Fruit fly (Drosophila melanogaster): ENCODE data around the gene PGRP-SB1.
A peak's percentile ranks its signal among the peaks of the same experiment; 100 is the strongest.

The PGRP-SB1 gene

DNA sequence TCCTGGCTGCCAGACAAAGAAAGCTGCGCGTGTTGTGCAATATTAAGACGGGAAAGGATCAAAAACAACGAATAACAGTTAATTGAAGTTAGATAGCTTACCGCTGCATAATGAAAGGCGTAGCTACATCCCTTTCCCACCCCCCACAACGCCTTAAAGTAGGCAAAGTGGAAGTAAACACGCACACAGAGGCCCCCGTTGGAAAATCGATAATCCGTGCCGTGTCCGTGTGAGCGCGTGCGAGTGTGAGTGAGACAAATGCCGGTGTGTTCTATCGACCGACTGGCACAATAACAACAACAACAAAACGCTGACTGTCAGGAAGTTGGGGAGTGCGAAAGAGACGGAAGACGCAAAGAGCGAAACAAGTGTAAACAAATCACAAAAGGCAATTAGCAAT lies 15.4 kb downstream of the PGRP-SB1 start (continued):
- TF ChIP-seq nerfin-2 (GFP tag; IDR thresholded peaks at IDR 0.05; ENCODE audit: partially characterized antibody) (0 out of 2 replicates have a peak, but pooled peaks have one; percentile 11), CG4360 (GFP tag; IDR thresholded peaks at IDR 0.05) (peak; percentile 97), CG11456 (GFP tag; IDR thresholded peaks at IDR 0.05) (no peak), kah (GFP tag; optimal IDR thresholded peaks at IDR 0.05) (no peak), CG1832 (GFP tag; optimal IDR thresholded peaks at IDR 0.05) (peak; percentile 64), Stat92E (GFP tag; optimal IDR thresholded peaks at IDR 0.05) (no peak), sima (GFP tag; optimal IDR thresholded peaks at IDR 0.05) (no peak), CG7928 (GFP tag; optimal IDR thresholded peaks at IDR 0.05) (no peak), CG12744 (GFP tag; optimal IDR thresholded peaks at IDR 0.05) (no peak), CG12659 (GFP tag; optimal IDR thresholded peaks at IDR 0.05) (no peak), nerfin-1 (tag; optimal IDR thresholded peaks at IDR 0.05) (peak; percentile 66), jumu (GFP tag; optimal IDR thresholded peaks at IDR 0.05) (no peak), ranshi (GFP tag; IDR thresholded peaks at IDR 0.05) (no peak), Bteb2 (GFP tag; optimal IDR thresholded peaks at IDR 0.05) (no peak), HLHmδ (GFP tag; optimal IDR thresholded peaks at IDR 0.05) (no peak), chm (GFP tag; IDR thresholded peaks at IDR 0.05) (no peak), CG4424 (GFP tag; optimal IDR thresholded peaks at IDR 0.05) (no peak), seq (GFP tag; IDR thresholded peaks at IDR 0.05) (no peak), disco-r (GFP tag; optimal IDR thresholded peaks at IDR 0.05) (no peak), CG4328 (GFP tag; optimal IDR thresholded peaks at IDR 0.05) (no peak), emc (GFP tag; optimal IDR thresholded peaks at IDR 0.05) (no peak), CG17912 (GFP tag; optimal IDR thresholded peaks at IDR 0.05) (no peak), ab (GFP tag; optimal IDR thresholded peaks at IDR 0.05) (no peak), ato (GFP tag; IDR thresholded peaks at IDR 0.05; ENCODE audit: partially characterized antibody) (no peak), CG1529 (GFP tag; optimal IDR thresholded peaks at IDR 0.05) (no peak), CG6791 (GFP tag; IDR thresholded peaks at IDR 0.05; ENCODE audit: partially characterized antibody) (0 out of 3 replicates have a peak, but pooled peaks have one; percentile 42), CG15514 (GFP tag; optimal IDR thresholded peaks at IDR 0.05) (no peak), MBD-R2 (GFP tag; IDR thresholded peaks at IDR 0.05) (peak; percentile 56; the same call in 1 of the 2 replicates), CG31365 (tag; optimal IDR thresholded peaks at IDR 0.05) (no peak), prd (optimal IDR thresholded peaks at IDR 0.05) (no peak), prd (GFP tag; IDR thresholded peaks at IDR 0.05) (no peak), Hr51 (GFP tag; optimal IDR thresholded peaks at IDR 0.05) (no peak), Fer2 (tag; optimal IDR thresholded peaks at IDR 0.05) (no peak), onecut (GFP tag; IDR thresholded peaks at IDR 0.05) (peak; percentile 100), hbn (GFP tag; IDR thresholded peaks at IDR 0.05; ENCODE audit: partially characterized antibody) (no peak), ro (GFP tag; IDR thresholded peaks at IDR 0.05) (no peak), Lpt (GFP tag; optimal IDR thresholded peaks at IDR 0.05) (no peak), Sox102F (GFP tag; optimal IDR thresholded peaks at IDR 0.05) (no peak), CG30020 (tag; optimal IDR thresholded peaks at IDR 0.05) (no peak), rib (GFP tag; IDR thresholded peaks at IDR 0.05) (no peak), CG6654 (GFP tag; optimal IDR thresholded peaks at IDR 0.05) (no peak), CG1233 (GFP tag; optimal IDR thresholded peaks at IDR 0.05) (no peak), CG17385 (GFP tag; optimal IDR thresholded peaks at IDR 0.05) (no peak), Hr78 (GFP tag; optimal IDR thresholded peaks at IDR 0.05) (no peak), bab2 (GFP tag; optimal IDR thresholded peaks at IDR 0.05) (no peak), CG4404 (GFP tag; IDR thresholded peaks at IDR 0.05) (no peak), Dref (GFP tag; IDR thresholded peaks at IDR 0.05) (0 out of 2 replicates have a peak, but pooled peaks have one; percentile 11), Asciz (GFP tag; optimal IDR thresholded peaks at IDR 0.05) (no peak), gro (GFP tag; optimal IDR thresholded peaks at IDR 0.05) (no peak), dan (GFP tag; IDR thresholded peaks at IDR 0.05) (no peak), Gsc (GFP tag; IDR thresholded peaks at IDR 0.05) (no peak)

Measured in whole organism, embryonic.